Worm (Caenorhabditis elegans) whole organism, early embryonic: ENCODE results near the gene F58G1.7.

Experiments
- hmbx-1 ChIP-seq: sonication (generic microtip); optimal IDR thresholded peaks from 2 replicates; lab custom pipeline; 2016; ENCODE audit warnings: mild to moderate bottlenecking, missing genetic modification characterization, missing compliant biosample characterization
- scrt-1 ChIP-seq: fragments of 200-800 bp; sonication (Bioruptor generic); IDR thresholded peaks from 2 replicates; pipeline ENCODE4 v1.3.6; 2022; ENCODE audit warnings: missing genetic modification characterization, missing compliant biosample characterization

- TF ChIP-seq hmbx-1 (tag; lab: Kevin White, UChicago), result no peak
- TF ChIP-seq scrt-1, result no peak
Observed at ce11 chrII:12981980-12982575, 34.0 kb upstream of the F58G1.7 start.
